Fruit fly (Drosophila melanogaster) whole organism: ENCODE data around the gene Wbp2.

Source experiments
- CG8478 ChIP-seq: fragments of >200 bp; optimal IDR thresholded peaks from 2 replicates; lab custom pipeline; 2018; ENCODE audit warnings: inconsistent platforms
- Dll ChIP-seq: fragments of >200 bp; optimal IDR thresholded peaks from 2 replicates; lab custom pipeline; 2017
- pan ChIP-seq: fragments of >200 bp; optimal IDR thresholded peaks from 2 replicates; lab custom pipeline; 2017
- psq ChIP-seq: fragments of >200 bp; optimal IDR thresholded peaks from 2 replicates; lab custom pipeline; 2017
- usp ChIP-seq: fragments of >200 bp; optimal IDR thresholded peaks from 2 replicates; lab custom pipeline; 2017; ENCODE audit warnings: missing biosample characterization, missing genetic modification characterization, mixed read lengths

DNA sequence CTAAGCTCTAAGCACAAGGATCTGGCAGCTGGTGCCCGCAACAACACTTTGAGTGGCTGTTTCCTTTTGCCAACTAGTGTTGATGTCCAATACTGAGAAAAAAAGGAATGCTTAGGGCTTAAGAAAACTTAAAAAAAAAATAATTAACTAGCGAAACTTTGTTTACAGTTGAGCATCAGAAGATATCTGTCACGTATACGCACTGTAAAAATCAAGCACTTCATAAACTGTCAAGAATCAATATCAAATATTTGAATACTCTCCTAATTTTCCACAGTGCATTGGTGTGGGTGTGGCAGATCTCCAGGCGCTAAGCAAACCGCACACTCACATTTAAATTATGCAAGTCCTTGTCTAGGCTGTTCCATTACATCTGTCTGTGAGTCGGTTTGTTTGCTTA, 24.2 kb downstream of the Wbp2 start:
- no peak for TF ChIP-seq psq (lab: Kevin White, UChicago)
- TF ChIP-seq pan = no peak
- no peak for TF ChIP-seq CG8478
- no peak for TF ChIP-seq usp (GFP tag; lab: Kevin White, UChicago)
- TF ChIP-seq Dll (lab: Kevin White, UChicago) = no peak
